Worm (Caenorhabditis elegans): ENCODE results near the gene cisd-3.2.
A peak's percentile ranks its signal among the peaks of the same experiment; 100 is the strongest.

cisd-3.2 gene

DNA sequence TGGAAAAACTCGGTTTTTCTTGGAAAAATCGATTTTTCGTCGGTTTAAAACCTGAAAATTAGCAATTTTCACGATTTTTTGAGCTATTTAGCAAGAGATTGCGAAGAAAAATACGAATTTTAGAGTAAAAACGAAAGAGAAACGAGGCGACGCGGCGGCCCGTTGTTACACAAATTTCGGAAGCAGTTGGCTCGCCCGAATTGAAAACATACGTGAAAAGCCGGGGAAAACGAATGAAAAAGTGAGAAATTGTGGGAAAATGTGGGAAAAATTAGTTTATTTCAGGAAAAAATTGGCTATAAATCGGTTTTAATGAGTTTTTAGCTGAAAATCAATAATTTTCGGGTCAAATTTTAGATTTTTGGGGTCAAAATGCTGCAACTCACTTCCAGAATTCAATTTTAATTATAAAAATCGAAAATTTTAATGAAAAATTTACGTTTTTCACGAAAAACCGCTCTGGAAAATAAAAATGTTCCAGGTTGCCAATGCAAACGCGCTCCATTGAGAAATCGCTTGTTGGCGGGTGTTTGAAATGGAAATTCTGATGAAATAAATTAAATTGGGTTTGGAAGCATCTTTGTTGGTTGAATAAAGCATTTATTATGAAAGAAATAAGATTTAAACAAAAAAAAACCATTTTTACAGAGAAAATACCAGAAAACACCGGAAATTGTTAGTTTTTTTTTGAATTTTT lies 7.4 kb upstream of the cisd-3.2 start, which contains the start of gene snf-6 (continued):
- TF ChIP-seq nhr-6 (tag; optimal IDR thresholded peaks at IDR 0.05) (peak; percentile 15), nhr-11 (tag; optimal IDR thresholded peaks at IDR 0.05) (no peak), mep-1 (tag; optimal IDR thresholded peaks at IDR 0.05) (peak; percentile 16)

DNA sequence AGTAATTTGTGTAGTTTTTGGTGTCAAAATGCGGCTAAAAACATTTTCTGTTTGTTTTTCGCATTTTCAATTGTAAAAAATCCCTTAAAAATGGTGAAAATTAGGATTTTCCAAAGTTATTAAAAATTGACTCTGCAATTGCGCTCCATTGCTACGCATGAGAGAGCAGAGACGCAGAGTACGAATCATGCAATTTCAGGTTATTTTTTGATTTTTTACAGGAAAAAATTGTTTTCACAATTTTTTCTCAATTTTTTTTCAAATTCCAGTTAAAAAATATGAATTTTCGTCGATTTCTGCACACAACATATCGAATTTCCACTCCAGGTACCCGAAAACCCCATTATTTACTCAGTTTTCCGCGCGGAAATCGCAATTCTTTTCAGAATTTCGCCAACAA lies 6.7 kb upstream of the cisd-3.2 start, which contains the start of gene mtg-1:
mtg-1 (plus strand) TSS at position 160 of the 400 bp plus-strand sequence.
- TF ChIP-seq daf-16 (GFP tag; optimal IDR thresholded peaks at IDR 0.05) (no peak), daf-16 (tag; optimal IDR thresholded peaks at IDR 0.05) (no peak), daf-12 (tag; optimal IDR thresholded peaks at IDR 0.05) (no peak), mdl-1 (tag; optimal IDR thresholded peaks at IDR 0.05) (no peak), hmg-1.1 (GFP tag; IDR thresholded peaks at IDR 0.05) (no peak), mes-2 (tag; optimal IDR thresholded peaks at IDR 0.05; ENCODE audit: poor library complexity, severe bottlenecking) (peak; percentile 70), F37D6.2 (tag; optimal IDR thresholded peaks at IDR 0.05) (no peak), snpc-1.2 (GFP tag; IDR thresholded peaks at IDR 0.05) (no peak), Y75B8A.6 (GFP tag; IDR thresholded peaks at IDR 0.05) (no peak), aly-2 (tag; optimal IDR thresholded peaks at IDR 0.05) (no peak), nhr-102 (tag; optimal IDR thresholded peaks at IDR 0.05) (no peak), T20F7.1 (GFP tag; optimal IDR thresholded peaks at IDR 0.05) (no peak), dpl-1 (GFP tag; optimal IDR thresholded peaks at IDR 0.05) (peak; percentile 23), F10B5.3 (tag; optimal IDR thresholded peaks at IDR 0.05) (no peak), T26A8.4 (GFP tag; IDR thresholded peaks at IDR 0.05) (no peak), arid-1 (GFP tag; conservative IDR thresholded peaks at IDR 0.05) (no peak), lin-13 (GFP tag; optimal IDR thresholded peaks at IDR 0.05) (peak; percentile 46), spr-3 (GFP tag; optimal IDR thresholded peaks at IDR 0.05) (no peak), lin-38 (GFP tag; IDR thresholded peaks at IDR 0.05) (peak; percentile 97), nhr-111 (GFP tag; optimal IDR thresholded peaks at IDR 0.05) (no peak), zfp-2 (tag; optimal IDR thresholded peaks at IDR 0.05) (no peak), lsy-2 (tag; optimal IDR thresholded peaks at IDR 0.05) (peak in 1 of 2 experiments; percentile 65), snpc-4 (tag; optimal IDR thresholded peaks at IDR 0.05) (no peak), madf-9 (GFP tag; conservative IDR thresholded peaks at IDR 0.05) (no peak), fos-1 (tag; optimal IDR thresholded peaks at IDR 0.05) (no peak)

DNA sequence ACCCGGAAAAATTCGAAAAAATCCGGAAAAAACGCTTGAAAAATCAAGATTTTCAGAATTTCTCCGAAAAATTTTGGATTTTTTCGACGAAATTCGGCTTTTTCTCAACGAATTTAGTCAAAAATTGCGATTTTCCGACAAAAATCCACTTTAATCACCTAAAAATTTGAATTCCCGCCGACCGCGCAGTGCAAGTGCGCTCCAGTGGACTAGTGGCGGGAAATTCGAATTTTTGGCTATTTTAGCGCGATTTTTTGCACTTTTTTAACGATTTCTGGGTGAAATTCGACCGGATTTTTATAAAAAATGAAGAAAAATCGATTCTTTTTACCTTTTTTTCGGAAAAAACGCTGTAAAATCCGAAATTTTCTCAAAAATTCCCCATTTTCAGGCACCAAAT lies 5.9 kb upstream of the cisd-3.2 start:
- no peak for TF ChIP-seq F37D6.2 (tag; optimal IDR thresholded peaks at IDR 0.05)
- peak; percentile 80 for TF ChIP-seq lin-38 (GFP tag; IDR thresholded peaks at IDR 0.05)
- no peak for TF ChIP-seq pha-4 (GFP tag; IDR thresholded peaks at IDR 0.05)
- TF ChIP-seq pha-4 (tag; optimal IDR thresholded peaks at IDR 0.05): no peak
- TF ChIP-seq skn-1 (tag; optimal IDR thresholded peaks at IDR 0.05): no peak
- no peak for TF ChIP-seq nhr-111 (GFP tag; optimal IDR thresholded peaks at IDR 0.05)
- TF ChIP-seq F44E2.7 (GFP tag; IDR thresholded peaks at IDR 0.05): no peak

DNA sequence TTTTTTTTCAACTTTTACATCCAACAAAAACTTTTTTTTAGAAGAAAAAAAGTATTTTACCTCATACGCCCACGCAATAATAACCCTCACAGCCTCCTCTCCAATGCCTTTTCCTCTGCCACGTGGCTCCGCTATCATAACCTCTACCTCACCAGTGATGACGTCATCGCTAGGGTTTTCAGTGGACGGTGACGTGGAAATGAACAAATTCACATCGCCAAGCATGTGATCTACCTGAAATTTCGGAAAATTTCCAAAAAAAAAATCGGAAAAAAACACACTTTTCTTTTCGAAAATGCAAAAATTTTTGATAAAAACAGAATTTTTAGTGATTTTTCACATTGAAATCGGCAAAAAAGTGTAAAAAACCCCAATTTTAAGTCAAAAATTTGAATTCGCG lies 927 bp upstream of the cisd-3.2 start:
- no peak for TF ChIP-seq ctbp-1 (GFP tag; IDR thresholded peaks at IDR 0.05)
- peak in 1 of 2 experiments; percentile 53 for TF ChIP-seq unc-62 (GFP tag; optimal IDR thresholded peaks at IDR 0.05 in 1 of 2)
- no peak for TF ChIP-seq unc-62 (tag; optimal IDR thresholded peaks at IDR 0.05)

All from whole organism, L4 larva.